Worm (Caenorhabditis elegans) whole organism, L4 larva: ENCODE measurements around the gene R01H2.8.

Source experiments
- F10B5.3 ChIP-seq: sonication (generic microtip); optimal IDR thresholded peaks from 2 replicates; lab custom pipeline; 2016; ENCODE audit warnings: mild to moderate bottlenecking, missing genetic modification characterization, missing compliant biosample characterization
- F26F4.8 ChIP-seq: fragments of 200-800 bp; sonication (Bioruptor generic); conservative IDR thresholded peaks from 2 replicates; pipeline ENCODE4 v1.3.6; 2022; ENCODE audit warnings: missing genetic modification characterization, missing compliant biosample characterization
- F44E2.7 ChIP-seq: fragments of 200-800 bp; sonication (Bioruptor generic); IDR thresholded peaks from 2 replicates; pipeline ENCODE4 v2.1.2; 2022; ENCODE audit warnings: missing genetic modification characterization, missing compliant biosample characterization
- T20F7.1 ChIP-seq: fragments of 200-800 bp; sonication (Bioruptor generic); optimal IDR thresholded peaks from 2 replicates; lab custom pipeline; 2018; ENCODE audit warnings: mild to moderate bottlenecking, missing genetic modification characterization, missing compliant biosample characterization
- arid-1 ChIP-seq: fragments of 200-800 bp; sonication (Bioruptor generic); conservative IDR thresholded peaks from 2 replicates; pipeline ENCODE4 v1.3.6; 2022; ENCODE audit warnings: missing genetic modification reagents, missing genetic modification characterization, missing compliant biosample characterization
- ceh-28 ChIP-seq: fragments of 150-350 bp; optimal IDR thresholded peaks from 2 replicates; lab custom pipeline; 2014; ENCODE audit warnings: missing biosample characterization, missing genetic modification reagents, missing genetic modification characterization
- ceh-62 ChIP-seq: sonication (generic microtip); optimal IDR thresholded peaks from 2 replicates; lab custom pipeline; 2017; ENCODE audit warnings: missing biosample characterization, missing genetic modification characterization
- cey-2 ChIP-seq: sonication (generic microtip); optimal IDR thresholded peaks from 3 replicates; lab custom pipeline; 2017; ENCODE audit warnings: missing genetic modification characterization, mild to moderate bottlenecking, missing compliant biosample characterization, antibody characterized with exemption, borderline replicate concordance; ENCODE audit not compliant: insufficient read depth
- daf-16 ChIP-seq, 3 experiments: sonication (generic microtip); optimal IDR thresholded peaks; 2 replicates each; lab custom pipeline; 2016 to 2017; ENCODE audit warnings: missing genetic modification characterization in 3 of 3, missing genetic modification reagents in 3 of 3, mild to moderate bottlenecking in 2 of 3, missing compliant biosample characterization in 2 of 3, missing biosample characterization in 1 of 3, moderate library complexity in 1 of 3
- daf-8 ChIP-seq: fragments of 200-800 bp; sonication (Bioruptor generic); IDR thresholded peaks from 2 replicates; pipeline ENCODE4 v1.3.6; 2022; ENCODE audit warnings: missing genetic modification characterization, missing compliant biosample characterization
- dmd-6 ChIP-seq: fragments of 200-800 bp; sonication (Bioruptor generic); IDR thresholded peaks from 2 replicates; pipeline ENCODE4 v1.3.6; 2022; ENCODE audit warnings: missing genetic modification reagents, missing genetic modification characterization, missing compliant biosample characterization
- dmd-8 ChIP-seq: fragments of 200-800 bp; sonication (Bioruptor generic); IDR thresholded peaks from 2 replicates; pipeline ENCODE4 v1.3.6; 2022; ENCODE audit warnings: missing genetic modification characterization, missing compliant biosample characterization
- dmd-9 ChIP-seq: fragments of 200-800 bp; sonication (Bioruptor generic); IDR thresholded peaks from 2 replicates; pipeline ENCODE4 v1.3.6; 2022; ENCODE audit warnings: missing genetic modification reagents, missing genetic modification characterization, missing compliant biosample characterization
- dpl-1 ChIP-seq: fragments of 150-350 bp; optimal IDR thresholded peaks from 2 replicates; lab custom pipeline; 2014; ENCODE audit warnings: missing biosample characterization, missing genetic modification reagents, missing genetic modification characterization
- egl-27 ChIP-seq: sonication (generic microtip); optimal IDR thresholded peaks from 3 replicates; lab custom pipeline; 2017; ENCODE audit warnings: missing biosample characterization, missing genetic modification reagents, missing genetic modification characterization
- fkh-10 ChIP-seq: fragments of 150-350 bp; optimal IDR thresholded peaks from 2 replicates; lab custom pipeline; 2014; ENCODE audit warnings: missing biosample characterization, missing genetic modification reagents, missing genetic modification characterization
- gei-8 ChIP-seq: fragments of 200-800 bp; sonication (Bioruptor generic); optimal IDR thresholded peaks from 2 replicates; lab custom pipeline; 2018; ENCODE audit warnings: mild to moderate bottlenecking, missing genetic modification characterization, missing compliant biosample characterization
- hif-1 ChIP-seq, 2 experiments: sonication (generic microtip); optimal IDR thresholded peaks; 2 replicates each; lab custom pipeline; 2016 to 2017; ENCODE audit warnings: missing compliant biosample characterization in 2 of 2, missing genetic modification characterization in 2 of 2, missing genetic modification reagents in 2 of 2, missing genotype in 2 of 2, mild to moderate bottlenecking in 1 of 2
- hlh-30 ChIP-seq: sonication (generic microtip); optimal IDR thresholded peaks from 2 replicates; lab custom pipeline; 2017; ENCODE audit warnings: antibody characterized with exemption, mild to moderate bottlenecking, missing genetic modification characterization, missing compliant biosample characterization; ENCODE audit not compliant: insufficient read depth
- lim-7 ChIP-seq: fragments of 200-800 bp; sonication (Bioruptor generic); IDR thresholded peaks from 2 replicates; pipeline ENCODE4 v1.3.6; 2022; ENCODE audit warnings: missing genetic modification characterization, missing compliant biosample characterization
- lin-13 ChIP-seq: fragments of 150-350 bp; optimal IDR thresholded peaks from 2 replicates; lab custom pipeline; 2014; ENCODE audit warnings: missing biosample characterization, missing genetic modification reagents, missing genetic modification characterization
- lin-38 ChIP-seq: fragments of 200-800 bp; sonication (Bioruptor generic); IDR thresholded peaks from 2 replicates; pipeline ENCODE4 v1.3.6; 2022; ENCODE audit warnings: missing genetic modification reagents, missing genetic modification characterization, missing compliant biosample characterization
- lsy-2 ChIP-seq, 2 experiments: fragments of 150-350 bp in 1 of 2; sonication (generic microtip) in 1 of 2; optimal IDR thresholded peaks; 2 replicates each; lab custom pipeline; 2014 to 2017; ENCODE audit warnings: missing biosample characterization in 2 of 2, missing genetic modification characterization in 2 of 2
- madf-5 ChIP-seq, 2 experiments: fragments of 200-800 bp; sonication (Bioruptor generic); IDR thresholded peaks; 2 replicates each; pipeline ENCODE4 v1.3.6; 2022; ENCODE audit warnings: missing compliant biosample characterization in 2 of 2, missing genetic modification characterization in 2 of 2
- mdt-29 ChIP-seq: fragments of 200-800 bp; sonication (Bioruptor generic); IDR thresholded peaks from 2 replicates; pipeline ENCODE4 v1.3.6; 2022; ENCODE audit warnings: missing genetic modification reagents, missing genetic modification characterization, missing compliant biosample characterization
- mes-2 ChIP-seq: sonication (generic microtip); optimal IDR thresholded peaks from 2 replicates; lab custom pipeline; 2016; ENCODE audit warnings: missing genotype, mild to moderate bottlenecking, missing genetic modification characterization, missing compliant biosample characterization; ENCODE audit not compliant: poor library complexity, severe bottlenecking
- mxl-2 ChIP-seq: fragments of 200-800 bp; sonication (Bioruptor generic); conservative IDR thresholded peaks from 2 replicates; pipeline ENCODE4 v1.3.6; 2022; ENCODE audit warnings: missing genetic modification reagents, missing genetic modification characterization, missing compliant biosample characterization
- mxl-3 ChIP-seq: fragments of 200-800 bp; sonication (Bioruptor generic); optimal IDR thresholded peaks from 2 replicates; lab custom pipeline; 2018; ENCODE audit warnings: mild to moderate bottlenecking, missing genetic modification characterization, missing compliant biosample characterization
- nhr-10 ChIP-seq: fragments of 150-350 bp; optimal IDR thresholded peaks from 2 replicates; lab custom pipeline; 2014; ENCODE audit warnings: missing biosample characterization, missing genetic modification characterization
- nhr-11 ChIP-seq: fragments of 150-350 bp; optimal IDR thresholded peaks from 2 replicates; lab custom pipeline; 2014; ENCODE audit warnings: missing biosample characterization, missing genetic modification characterization
- nhr-111 ChIP-seq: fragments of 200-800 bp; sonication (Bioruptor generic); optimal IDR thresholded peaks from 2 replicates; lab custom pipeline; 2018; ENCODE audit warnings: mild to moderate bottlenecking, missing genetic modification characterization, missing compliant biosample characterization
- nhr-28 ChIP-seq: fragments of 150-350 bp; optimal IDR thresholded peaks from 2 replicates; lab custom pipeline; 2014; ENCODE audit warnings: missing biosample characterization, missing genetic modification characterization
- nhr-48 ChIP-seq: sonication (generic microtip); optimal IDR thresholded peaks from 2 replicates; lab custom pipeline; 2016; ENCODE audit warnings: mild to moderate bottlenecking, missing genetic modification characterization, missing compliant biosample characterization
- nhr-6 ChIP-seq: fragments of 150-350 bp; optimal IDR thresholded peaks from 2 replicates; lab custom pipeline; 2014; ENCODE audit warnings: missing biosample characterization, missing genetic modification characterization
- pqm-1 ChIP-seq: sonication (generic microtip); optimal IDR thresholded peaks from 2 replicates; lab custom pipeline; 2017; ENCODE audit warnings: missing biosample characterization, missing genetic modification characterization
- rbr-2 ChIP-seq: sonication (generic microtip); optimal IDR thresholded peaks from 2 replicates; lab custom pipeline; 2016; ENCODE audit warnings: missing genotype, missing genetic modification characterization, missing compliant biosample characterization
- snpc-4 ChIP-seq: fragments of 150-350 bp; optimal IDR thresholded peaks from 2 replicates; lab custom pipeline; 2014; ENCODE audit warnings: missing biosample characterization, missing genetic modification characterization
- spr-3 ChIP-seq: fragments of 200-800 bp; sonication (Bioruptor generic); optimal IDR thresholded peaks from 2 replicates; lab custom pipeline; 2018; ENCODE audit warnings: mild to moderate bottlenecking, missing genetic modification characterization, missing compliant biosample characterization
- tag-97 ChIP-seq: fragments of 200-800 bp; sonication (Bioruptor generic); IDR thresholded peaks from 2 replicates; pipeline ENCODE4 v1.3.6; 2022; ENCODE audit warnings: missing genetic modification characterization, missing compliant biosample characterization
- unc-130 ChIP-seq: sonication (generic microtip); optimal IDR thresholded peaks from 2 replicates; lab custom pipeline; 2016; ENCODE audit warnings: missing genetic modification reagents, missing genetic modification characterization, missing compliant biosample characterization
- unc-39 ChIP-seq: sonication (generic microtip); optimal IDR thresholded peaks from 2 replicates; lab custom pipeline; 2017; ENCODE audit warnings: missing biosample characterization, missing genetic modification characterization
- vab-7 ChIP-seq: fragments of 200-800 bp; sonication (Bioruptor generic); IDR thresholded peaks from 2 replicates; pipeline ENCODE4 v1.3.6; 2022; ENCODE audit warnings: missing genetic modification reagents, missing genetic modification characterization, missing compliant biosample characterization
- zag-1 ChIP-seq: fragments of 150-350 bp; optimal IDR thresholded peaks from 2 replicates; lab custom pipeline; 2014; ENCODE audit warnings: missing biosample characterization, missing genetic modification characterization
- zfp-3 ChIP-seq: fragments of 200-800 bp; sonication (Bioruptor generic); conservative IDR thresholded peaks from 2 replicates; pipeline ENCODE4 v1.3.6; 2022; ENCODE audit warnings: missing genetic modification reagents, missing genetic modification characterization, missing compliant biosample characterization
- ztf-11 ChIP-seq: fragments of 150-350 bp; optimal IDR thresholded peaks from 2 replicates; lab custom pipeline; 2014; ENCODE audit warnings: missing biosample characterization, missing genetic modification characterization
- ztf-7 ChIP-seq: fragments of 150-350 bp; optimal IDR thresholded peaks from 2 replicates; lab custom pipeline; 2014; ENCODE audit warnings: missing biosample characterization, missing genetic modification characterization

Gene R01H2.8

DNA sequence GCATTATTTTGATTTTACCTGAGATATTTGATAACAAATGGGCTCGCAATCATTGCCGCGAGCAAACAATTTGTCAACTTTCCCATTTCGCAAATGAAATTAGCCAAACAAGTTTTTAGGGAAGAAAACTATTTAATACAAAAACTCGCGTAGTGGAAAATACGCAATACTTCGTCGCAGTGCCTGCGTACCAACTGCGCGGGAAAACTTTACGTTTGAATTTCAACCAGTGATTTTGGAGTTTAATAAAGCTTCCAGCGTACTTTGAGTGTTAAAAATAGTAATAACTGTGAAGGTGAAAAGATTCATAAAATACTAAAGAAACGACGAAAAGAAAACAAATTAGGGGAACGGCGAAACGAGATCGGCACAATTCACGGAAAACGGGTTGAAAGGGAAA lies 16.0 kb downstream of the R01H2.8 start, which contains the start of gene tofu-7:
tofu-7 (minus strand) TSS at position 111 of the 400 bp plus-strand sequence.
- TF ChIP-seq lin-38 (peak; percentile 11; the same call in 1 of the 2 replicates), snpc-4 (no peak)

DNA sequence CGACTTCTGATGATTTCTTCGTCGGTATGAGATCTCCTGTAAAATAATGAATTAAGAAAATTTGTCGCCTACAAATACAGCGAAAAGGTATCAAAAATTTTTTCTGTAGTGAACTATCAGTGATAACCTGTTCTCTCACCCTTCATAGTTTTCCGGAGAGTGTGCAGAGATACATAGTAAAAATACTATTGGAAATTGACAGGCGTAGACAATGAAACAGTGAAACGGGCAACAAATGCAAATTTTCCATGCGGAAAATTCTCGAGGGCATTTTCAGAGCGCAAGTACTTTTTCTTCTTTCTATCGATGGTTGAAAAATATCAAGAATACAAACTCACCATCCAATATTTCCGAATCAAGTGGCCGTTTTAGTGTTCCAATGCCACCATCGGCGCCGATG lies 18.3 kb downstream of the R01H2.8 start:
- TF ChIP-seq dmd-8 (no peak), nhr-28 (tag; lab: Kevin White, UChicago) (peak; percentile 66), daf-16 (GFP tag; optimal IDR thresholded peaks at IDR 0.05; lab: Kevin White, UChicago) (no peak), daf-16 (tag; optimal IDR thresholded peaks at IDR 0.05; lab: Kevin White, UChicago) (peak; percentile 18)

DNA sequence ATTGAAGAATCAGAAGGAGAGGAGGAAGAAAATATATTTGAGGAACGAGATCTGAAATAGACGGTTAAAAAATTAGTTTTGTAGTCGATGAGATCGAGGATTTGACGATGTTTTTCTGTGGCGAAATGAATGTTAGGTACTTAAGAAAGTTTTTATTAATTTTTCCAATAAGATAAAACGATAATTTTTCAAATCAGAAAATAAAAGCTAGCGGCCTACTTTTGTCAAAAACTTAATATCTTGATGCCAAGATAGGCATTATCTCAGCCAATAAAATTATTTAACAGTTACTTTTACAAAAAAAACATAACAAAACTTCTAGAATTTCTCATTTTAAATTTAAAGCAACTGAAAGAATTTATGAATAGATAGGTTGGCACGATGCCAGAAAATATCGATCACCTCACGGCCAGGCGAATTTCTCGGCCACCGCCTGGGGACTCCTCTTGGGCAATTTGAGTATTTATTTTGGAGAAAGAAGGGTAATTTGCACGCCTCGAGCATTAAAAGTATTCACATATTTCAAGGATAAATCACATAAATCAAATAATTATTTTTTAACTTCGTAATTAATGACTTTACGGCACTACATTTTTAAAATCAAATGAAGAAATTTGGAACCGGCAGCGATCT lies 18.9 kb downstream of the R01H2.8 start, which contains the start of gene fubl-2:
fubl-2 (minus strand) TSS at position 51 of the 633 bp plus-strand sequence.
- peak in 1 of 2 experiments; percentile 88 for TF ChIP-seq hif-1 (tag; optimal IDR thresholded peaks at IDR 0.05; lab: Kevin White, UChicago)
- TF ChIP-seq nhr-11 (tag; lab: Kevin White, UChicago): peak; percentile 6
- peak; percentile 79 for TF ChIP-seq unc-130
- no peak for TF ChIP-seq gei-8 (GFP tag; lab: Kevin White, UChicago)
- no peak for TF ChIP-seq spr-3
- no peak for TF ChIP-seq dmd-9 (GFP tag; lab: Robert Waterston, UW)
- no peak for TF ChIP-seq F10B5.3 (tag; lab: Kevin White, UChicago)
- TF ChIP-seq cey-2 (tag; lab: Kevin White, UChicago): no peak
- TF ChIP-seq ztf-7 (tag; lab: Kevin White, UChicago): no peak
- TF ChIP-seq fkh-10 (GFP tag; lab: Kevin White, UChicago): no peak
- no peak for TF ChIP-seq T20F7.1 (GFP tag; lab: Kevin White, UChicago)
- no peak for TF ChIP-seq egl-27
- TF ChIP-seq rbr-2: peak; percentile 42
- no peak for TF ChIP-seq zfp-3 (GFP tag; lab: Robert Waterston, UW)
- peak; percentile 22 to 89 for TF ChIP-seq lsy-2 (tag; optimal IDR thresholded peaks at IDR 0.05; lab: Kevin White, UChicago)
- TF ChIP-seq F44E2.7 (GFP tag; lab: Robert Waterston, UW): no peak
- no peak for TF ChIP-seq unc-39 (tag; lab: Kevin White, UChicago)
- no peak for TF ChIP-seq mdt-29 (GFP tag; lab: Robert Waterston, UW)
- TF ChIP-seq hlh-30 (tag; lab: Kevin White, UChicago): peak; percentile 49
- peak; percentile 27; the same call in 1 of the 2 replicates for TF ChIP-seq dmd-6 (GFP tag; lab: Robert Waterston, UW)
- no peak for TF ChIP-seq tag-97
- no peak for TF ChIP-seq nhr-10 (tag; lab: Kevin White, UChicago)
- TF ChIP-seq ceh-62 (tag; lab: Kevin White, UChicago): no peak
- TF ChIP-seq mxl-2 (GFP tag; lab: Robert Waterston, UW): no peak
- TF ChIP-seq nhr-111: no peak
- TF ChIP-seq arid-1: no peak
- TF ChIP-seq ceh-28 (tag; lab: Kevin White, UChicago): peak; percentile 18
- TF ChIP-seq zag-1: no peak
- no peak for TF ChIP-seq lin-38
- peak; percentile 26 for TF ChIP-seq nhr-28 (tag; lab: Kevin White, UChicago)
- TF ChIP-seq F26F4.8 (GFP tag; lab: Robert Waterston, UW): no peak
- TF ChIP-seq mes-2 (tag; lab: Kevin White, UChicago): peak; percentile 98
- peak; percentile 73 for TF ChIP-seq dpl-1 (GFP tag; lab: Kevin White, UChicago)
- TF ChIP-seq ztf-11 (tag; lab: Kevin White, UChicago): no peak
- no peak for TF ChIP-seq lim-7
- no peak for TF ChIP-seq nhr-6
- peak; percentile 33 for TF ChIP-seq mxl-3 (GFP tag; lab: Kevin White, UChicago)
- TF ChIP-seq lin-13 (GFP tag; lab: Kevin White, UChicago): peak; percentile 44
- no peak for TF ChIP-seq daf-8 (GFP tag; lab: Robert Waterston, UW)
- TF ChIP-seq madf-5 (GFP tag; IDR thresholded peaks at IDR 0.05; lab: Robert Waterston, UW): no peak
- TF ChIP-seq vab-7 (GFP tag; lab: Robert Waterston, UW): no peak
- no peak for TF ChIP-seq nhr-48 (tag; lab: Kevin White, UChicago)
- TF ChIP-seq pqm-1 (tag; lab: Kevin White, UChicago): no peak
